Worm (Caenorhabditis elegans): ENCODE measurements around the gene nspb-6.

DNA sequence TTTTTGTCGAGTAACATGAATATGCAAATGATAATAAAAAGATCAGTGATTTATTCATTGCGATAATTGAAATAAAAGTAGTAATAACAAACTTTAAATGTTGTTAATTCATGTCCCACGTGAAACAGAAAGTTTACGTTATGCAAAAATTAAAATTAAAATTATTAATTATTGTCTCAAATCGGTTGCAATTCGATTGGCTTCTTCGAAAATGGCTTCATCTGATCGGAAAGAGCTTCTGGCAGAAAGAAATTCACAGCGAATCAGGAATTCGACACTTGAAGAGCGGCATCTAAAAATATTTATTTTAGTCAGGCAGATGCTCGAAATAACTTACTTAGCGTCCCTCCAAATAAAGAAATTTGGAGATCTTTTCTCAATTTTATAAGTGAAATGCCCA, 29.5 kb upstream of the nspb-6 start, which contains the start of gene spe-27:
- TF ChIP-seq mdl-1 (tag; optimal IDR thresholded peaks at IDR 0.05): no peak
- no peak for TF ChIP-seq zag-1 (tag; optimal IDR thresholded peaks at IDR 0.05)
- TF ChIP-seq ztf-11 (tag; optimal IDR thresholded peaks at IDR 0.05): no peak
- TF ChIP-seq hlh-4 (tag; optimal IDR thresholded peaks at IDR 0.05): no peak
- no peak for TF ChIP-seq nhr-28 (tag; optimal IDR thresholded peaks at IDR 0.05)
- TF ChIP-seq jun-1 (tag; optimal IDR thresholded peaks at IDR 0.05): no peak
- TF ChIP-seq lin-13 (GFP tag; optimal IDR thresholded peaks at IDR 0.05): no peak
- no peak for TF ChIP-seq unc-62 (GFP tag; optimal IDR thresholded peaks at IDR 0.05)
- TF ChIP-seq unc-130 (tag; optimal IDR thresholded peaks at IDR 0.05): no peak
- no peak for TF ChIP-seq mep-1 (tag; optimal IDR thresholded peaks at IDR 0.05)
- TF ChIP-seq ceh-82 (tag; optimal IDR thresholded peaks at IDR 0.05): no peak
- TF ChIP-seq nhr-77 (tag; optimal IDR thresholded peaks at IDR 0.05): no peak
- TF ChIP-seq aha-1 (tag; optimal IDR thresholded peaks at IDR 0.05): no peak
- no peak for TF ChIP-seq ztf-4 (tag; optimal IDR thresholded peaks at IDR 0.05)
